Worm (Caenorhabditis elegans) whole organism, mixed stage, embryonic: ENCODE measurements around the gene F14E5.2.

Source experiments
- M03D4.4 ChIP-seq: sonication (generic microtip); optimal IDR thresholded peaks from 2 replicates; lab custom pipeline; 2017; ENCODE audit warnings: mild to moderate bottlenecking, missing genetic modification characterization, missing compliant biosample characterization
- bed-3 ChIP-seq: fragments of 200-800 bp; sonication (Bioruptor generic); optimal IDR thresholded peaks from 3 replicates; lab custom pipeline; 2018; ENCODE audit warnings: mild to moderate bottlenecking, missing genetic modification characterization, moderate library complexity, missing compliant biosample characterization
- blmp-1 ChIP-seq: fragments of 150-350 bp; optimal IDR thresholded peaks from 2 replicates; lab custom pipeline; 2014; ENCODE audit warnings: missing biosample characterization, missing genetic modification characterization
- ceh-39 ChIP-seq: fragments of 150-350 bp; optimal IDR thresholded peaks from 2 replicates; lab custom pipeline; 2014; ENCODE audit warnings: missing biosample characterization, missing genetic modification characterization
- ceh-43 ChIP-seq: fragments of 200-800 bp; sonication (Bioruptor generic); optimal IDR thresholded peaks from 2 replicates; lab custom pipeline; 2018; ENCODE audit warnings: mild to moderate bottlenecking, missing genetic modification characterization, moderate library complexity, missing compliant biosample characterization
- ces-1 ChIP-seq: fragments of 150-350 bp; optimal IDR thresholded peaks from 2 replicates; lab custom pipeline; 2014; ENCODE audit warnings: missing biosample characterization, missing genetic modification reagents, missing genetic modification characterization
- cnd-1 ChIP-seq: fragments of 200-800 bp; sonication (Bioruptor generic); optimal IDR thresholded peaks from 2 replicates; lab custom pipeline; 2018; ENCODE audit warnings: mild to moderate bottlenecking, missing genetic modification characterization, missing compliant biosample characterization
- drap-1 ChIP-seq: fragments of 200-800 bp; sonication (Bioruptor generic); optimal IDR thresholded peaks from 3 replicates; lab custom pipeline; 2018; ENCODE audit warnings: mild to moderate bottlenecking, missing genetic modification characterization, missing compliant biosample characterization
- elt-1 ChIP-seq: sonication (generic microtip); optimal IDR thresholded peaks from 2 replicates; lab custom pipeline; 2017; ENCODE audit warnings: missing genetic modification characterization, mild to moderate bottlenecking, missing compliant biosample characterization, antibody characterized with exemption, moderate library complexity, borderline replicate concordance; ENCODE audit not compliant: insufficient read depth
- elt-3 ChIP-seq: fragments of 150-350 bp; optimal IDR thresholded peaks from 2 replicates; lab custom pipeline; 2014; ENCODE audit warnings: missing biosample characterization, missing genetic modification characterization
- flh-1 ChIP-seq: fragments of 200-800 bp; sonication (Bioruptor generic); optimal IDR thresholded peaks from 2 replicates; lab custom pipeline; 2018; ENCODE audit warnings: mild to moderate bottlenecking, missing genetic modification characterization, moderate library complexity, missing compliant biosample characterization
- hlh-1 ChIP-seq: fragments of 150-350 bp; optimal IDR thresholded peaks from 2 replicates; lab custom pipeline; 2014; ENCODE audit warnings: missing biosample characterization, missing genetic modification reagents, missing genetic modification characterization
- lin-13 ChIP-seq: fragments of 150-350 bp; optimal IDR thresholded peaks from 2 replicates; lab custom pipeline; 2014; ENCODE audit warnings: missing biosample characterization, missing genetic modification characterization
- lin-32 ChIP-seq: fragments of 200-800 bp; sonication (Bioruptor generic); optimal IDR thresholded peaks from 2 replicates; lab custom pipeline; 2018; ENCODE audit warnings: mild to moderate bottlenecking, missing genetic modification characterization, missing compliant biosample characterization
- mep-1 ChIP-seq: fragments of 150-350 bp; optimal IDR thresholded peaks from 2 replicates; lab custom pipeline; 2017; ENCODE audit warnings: missing biosample characterization, missing genetic modification reagents, missing genetic modification characterization, inconsistent platforms
- mls-2 ChIP-seq: sonication (generic microtip); optimal IDR thresholded peaks from 2 replicates; lab custom pipeline; 2016; ENCODE audit warnings: mild to moderate bottlenecking, missing genetic modification characterization, moderate library complexity, missing compliant biosample characterization
- nhr-12 ChIP-seq: fragments of 150-350 bp; optimal IDR thresholded peaks from 2 replicates; lab custom pipeline; 2014; ENCODE audit warnings: missing biosample characterization, missing genetic modification characterization
- nhr-2 ChIP-seq: fragments of 150-350 bp; optimal IDR thresholded peaks from 2 replicates; lab custom pipeline; 2014; ENCODE audit warnings: missing biosample characterization, missing genetic modification characterization
- nhr-237 ChIP-seq: fragments of 150-350 bp; optimal IDR thresholded peaks from 2 replicates; lab custom pipeline; 2014; ENCODE audit warnings: missing biosample characterization, missing genetic modification characterization
- nhr-28 ChIP-seq: fragments of 150-350 bp; optimal IDR thresholded peaks from 2 replicates; lab custom pipeline; 2014; ENCODE audit warnings: missing biosample characterization, missing genetic modification characterization
- nhr-76 ChIP-seq: sonication (generic microtip); optimal IDR thresholded peaks from 2 replicates; lab custom pipeline; 2017; ENCODE audit warnings: missing biosample characterization, missing genetic modification characterization
- pha-4 ChIP-seq: fragments of 150-350 bp; optimal IDR thresholded peaks from 2 replicates; lab custom pipeline; 2018; ENCODE audit warnings: missing biosample characterization, missing genetic modification reagents, missing genetic modification characterization
- sem-2 ChIP-seq: fragments of 200-800 bp; sonication (Bioruptor generic); optimal IDR thresholded peaks from 2 replicates; lab custom pipeline; 2018; ENCODE audit warnings: mild to moderate bottlenecking, missing genetic modification characterization, missing compliant biosample characterization
- snpc-4 ChIP-seq: fragments of 150-350 bp; optimal IDR thresholded peaks from 2 replicates; lab custom pipeline; 2014; ENCODE audit warnings: missing biosample characterization, missing genetic modification characterization
- sptf-1 ChIP-seq: sonication (generic microtip); optimal IDR thresholded peaks from 2 replicates; lab custom pipeline; 2017; ENCODE audit warnings: mild to moderate bottlenecking, missing genetic modification characterization, moderate library complexity, missing compliant biosample characterization
- unc-39 ChIP-seq: fragments of 150-350 bp; optimal IDR thresholded peaks from 2 replicates; lab custom pipeline; 2014; ENCODE audit warnings: missing biosample characterization, missing genetic modification characterization
- unc-62 ChIP-seq: fragments of 150-350 bp; optimal IDR thresholded peaks from 2 replicates; lab custom pipeline; 2014; ENCODE audit warnings: missing biosample characterization, missing genetic modification reagents, missing genetic modification characterization
- zip-8 ChIP-seq: fragments of 150-350 bp; optimal IDR thresholded peaks from 2 replicates; lab custom pipeline; 2014; ENCODE audit warnings: missing biosample characterization, missing genetic modification characterization

F14E5.2 gene

DNA sequence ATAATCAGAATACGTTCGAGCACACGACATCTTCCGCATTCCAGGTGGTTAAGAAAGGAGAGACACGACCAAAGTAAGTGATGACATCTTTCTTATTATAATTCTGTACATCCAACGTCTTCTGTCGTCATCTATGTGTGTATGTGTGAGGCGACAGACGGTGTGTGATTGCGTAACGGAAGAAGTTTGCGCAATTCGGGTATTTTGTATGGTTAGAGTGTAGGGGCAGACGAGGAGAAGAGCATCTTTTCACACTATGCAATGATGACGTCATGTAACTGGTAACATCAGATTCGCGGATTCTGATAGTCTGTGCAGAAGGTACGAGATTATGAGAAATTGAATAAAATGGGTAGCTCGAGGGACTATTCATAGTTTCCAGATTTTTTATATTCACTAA, 13.6 kb downstream of the F14E5.2 start:
- TF ChIP-seq sptf-1 (no peak), nhr-28 (tag; lab: Kevin White, UChicago) (no peak), nhr-2 (tag; lab: Kevin White, UChicago) (peak; percentile 93), cnd-1 (peak; percentile 79), hlh-1 (tag; lab: Kevin White, UChicago) (no peak), elt-3 (tag; lab: Kevin White, UChicago) (no peak), nhr-12 (tag; lab: Kevin White, UChicago) (no peak), nhr-237 (tag; lab: Kevin White, UChicago) (no peak), unc-62 (GFP tag; lab: Kevin White, UChicago) (no peak), zip-8 (peak; percentile 97), elt-1 (tag; lab: Kevin White, UChicago) (peak; percentile 33), sem-2 (no peak)

DNA sequence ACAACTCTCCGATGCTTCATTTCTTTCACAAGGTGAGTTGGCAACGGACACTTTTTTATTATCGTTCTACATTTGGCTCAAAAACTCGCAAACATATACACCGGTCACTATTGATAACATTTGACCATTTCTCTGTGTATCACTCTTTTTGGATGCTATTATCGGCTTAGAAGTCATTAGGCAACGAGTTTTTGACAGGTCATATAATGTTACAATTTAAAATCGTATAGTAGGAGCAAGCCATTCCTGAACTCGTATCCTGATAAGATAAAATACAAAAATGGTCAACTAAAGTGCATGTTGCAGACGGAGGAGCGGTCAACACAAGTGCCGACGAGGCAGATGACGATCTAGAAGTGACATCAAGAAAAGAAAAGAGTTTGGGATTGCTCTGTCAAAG, 15.7 kb downstream of the F14E5.2 start:
- no peak for TF ChIP-seq nhr-237 (tag; lab: Kevin White, UChicago)
- TF ChIP-seq ceh-43 (GFP tag; lab: Kevin White, UChicago) = no peak
- no peak for TF ChIP-seq ceh-39 (tag; lab: Kevin White, UChicago)

DNA sequence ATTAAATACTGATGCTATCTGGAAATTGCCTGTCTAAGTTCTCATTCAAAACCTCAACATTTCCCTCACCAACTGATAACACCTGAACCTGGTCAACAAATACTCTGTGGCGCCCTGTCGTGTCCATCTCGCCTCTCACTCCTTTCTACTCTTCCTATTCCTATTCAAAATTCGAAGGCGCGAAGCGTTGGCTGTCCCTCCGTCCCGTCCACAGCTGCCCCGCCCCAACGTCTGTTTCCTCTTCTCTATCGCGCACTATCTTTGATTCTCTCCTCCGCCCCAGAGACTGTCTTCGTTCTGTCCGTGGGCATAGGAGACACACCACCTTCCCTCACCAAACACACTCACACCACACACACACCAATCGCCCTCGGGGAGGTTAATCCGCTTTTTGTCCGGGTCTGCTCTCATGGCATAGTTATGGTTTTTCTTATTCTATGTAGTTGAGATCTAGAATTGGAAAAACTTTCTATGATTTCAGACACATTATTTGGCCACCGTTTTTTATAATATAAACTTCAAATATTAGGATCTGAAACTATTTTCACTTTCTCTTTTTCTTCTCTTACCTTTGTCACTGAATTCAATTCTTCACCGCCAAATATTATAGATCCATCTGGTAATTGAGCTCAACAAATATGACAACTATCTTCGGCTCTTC, 16.5 kb downstream of the F14E5.2 start, which contains the start of gene efl-3:
Gene efl-3 (plus strand): TSS at position 611 of the 661 bp plus-strand sequence.
- no peak for TF ChIP-seq drap-1 (GFP tag; lab: Kevin White, UChicago)
- TF ChIP-seq cnd-1 = peak; percentile 70
- no peak for TF ChIP-seq zip-8
- peak; percentile 20 for TF ChIP-seq lin-13 (tag; lab: Kevin White, UChicago)
- no peak for TF ChIP-seq bed-3 (GFP tag; lab: Kevin White, UChicago)
- peak; percentile 41 for TF ChIP-seq mls-2 (tag; lab: Kevin White, UChicago)
- TF ChIP-seq hlh-1 (tag; lab: Kevin White, UChicago) = peak; percentile 19
- peak; percentile 51 for TF ChIP-seq sptf-1
- TF ChIP-seq nhr-2 (tag; lab: Kevin White, UChicago) = peak; percentile 86
- TF ChIP-seq mep-1 = peak; percentile 31
- TF ChIP-seq, all 35 proteins: peak for 7

ce11 chrII:8411002-8411401, 17.7 kb downstream of the F14E5.2 start:
- no peak for TF ChIP-seq nhr-12 (tag; lab: Kevin White, UChicago)
- TF ChIP-seq zip-8 = peak; percentile 77
- no peak for TF ChIP-seq lin-13 (tag; lab: Kevin White, UChicago)
- no peak for TF ChIP-seq nhr-76 (tag; lab: Kevin White, UChicago)
- TF ChIP-seq nhr-28 (tag; lab: Kevin White, UChicago) = no peak
- no peak for TF ChIP-seq lin-32 (GFP tag; lab: Kevin White, UChicago)
- no peak for TF ChIP-seq elt-3 (tag; lab: Kevin White, UChicago)
- TF ChIP-seq cnd-1 = no peak
- no peak for TF ChIP-seq unc-39 (tag; lab: Kevin White, UChicago)
- TF ChIP-seq blmp-1 (tag; lab: Kevin White, UChicago) = peak; percentile 7
- no peak for TF ChIP-seq snpc-4
- no peak for TF ChIP-seq bed-3 (GFP tag; lab: Kevin White, UChicago)
- TF ChIP-seq M03D4.4 = no peak
- no peak for TF ChIP-seq pha-4 (tag; lab: Kevin White, UChicago)
- peak; percentile 84 for TF ChIP-seq elt-1 (tag; lab: Kevin White, UChicago)
- no peak for TF ChIP-seq ceh-43 (GFP tag; lab: Kevin White, UChicago)

DNA sequence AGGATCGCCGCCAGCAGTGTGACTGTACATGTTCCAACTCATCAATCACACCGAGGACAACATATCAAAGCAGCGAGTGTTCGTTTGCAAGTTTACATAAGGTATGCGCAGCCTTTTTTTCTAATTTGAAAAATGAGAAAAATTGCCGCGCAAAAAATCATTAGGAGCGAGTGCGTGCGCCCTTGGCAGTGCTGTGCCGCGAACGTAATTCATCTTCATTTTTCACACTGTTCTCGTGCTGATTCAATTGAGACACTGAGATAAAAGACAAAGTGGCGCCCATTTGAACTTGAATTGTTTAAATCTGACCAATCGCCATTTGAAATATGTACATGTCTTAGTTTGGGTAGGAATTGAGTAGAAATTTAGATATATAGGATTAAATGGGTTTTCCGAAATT, 19.1 kb downstream of the F14E5.2 start:
- TF ChIP-seq unc-39 (tag; lab: Kevin White, UChicago) (no peak), nhr-12 (tag; lab: Kevin White, UChicago) (no peak), hlh-1 (tag; lab: Kevin White, UChicago) (no peak), flh-1 (no peak), ces-1 (no peak), lin-13 (tag; lab: Kevin White, UChicago) (no peak)

- no peak for TF ChIP-seq drap-1 (GFP tag; lab: Kevin White, UChicago)
- TF ChIP-seq nhr-28 (tag; lab: Kevin White, UChicago) = no peak
Measured at ce11 chrII:8407491-8407890, 21.2 kb downstream of the F14E5.2 start, which contains the start of gene sra-13. TSS of gene sra-13 (plus strand) at chrII:8407685.
